Worm (Caenorhabditis elegans) whole organism, L4 larva: ENCODE measurements around the gene fbxb-118.

Experiments used
- arid-1 ChIP-seq: fragments of 200-800 bp; sonication (Bioruptor generic); conservative IDR thresholded peaks from 2 replicates; pipeline ENCODE4 v1.3.6; 2022; ENCODE audit warnings: missing genetic modification reagents, missing genetic modification characterization, missing compliant biosample characterization
- ces-1 ChIP-seq: fragments of 150-350 bp; sonication (generic microtip); optimal IDR thresholded peaks from 4 replicates; lab custom pipeline; 2014; ENCODE audit warnings: missing biosample characterization, missing genetic modification reagents, missing genetic modification characterization
- nhr-11 ChIP-seq: fragments of 150-350 bp; optimal IDR thresholded peaks from 2 replicates; lab custom pipeline; 2014; ENCODE audit warnings: missing biosample characterization, missing genetic modification characterization
- nhr-41 ChIP-seq: fragments of 200-800 bp; sonication (Bioruptor generic); IDR thresholded peaks from 2 replicates; pipeline ENCODE4 v1.3.6; 2022; ENCODE audit warnings: missing genetic modification reagents, missing genetic modification characterization, missing compliant biosample characterization
- unc-39 ChIP-seq: sonication (generic microtip); optimal IDR thresholded peaks from 2 replicates; lab custom pipeline; 2017; ENCODE audit warnings: missing biosample characterization, missing genetic modification characterization

DNA sequence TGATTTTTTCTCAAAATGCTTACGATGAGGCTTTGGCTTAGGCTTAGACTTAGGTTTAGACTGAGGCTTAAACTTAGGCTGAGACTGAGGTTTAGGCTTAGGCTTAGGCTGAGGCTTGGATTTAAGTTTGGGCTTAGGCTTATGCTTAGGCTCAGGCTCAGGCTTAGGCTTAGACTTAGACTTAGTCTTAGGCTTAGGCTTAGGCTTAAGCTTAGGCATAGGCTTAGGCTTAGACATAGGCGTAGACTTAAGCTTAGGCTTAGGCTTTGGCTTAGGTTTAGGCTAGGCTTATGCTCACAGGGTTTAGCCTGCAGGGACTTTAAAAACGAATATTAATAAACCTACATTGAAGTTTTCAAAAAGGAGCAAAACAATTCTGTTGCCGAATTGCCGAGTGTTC lies 18.0 kb upstream of the fbxb-118 start:
- TF ChIP-seq ces-1 (GFP tag; lab: Kevin White, UChicago) (no peak), unc-39 (no peak), nhr-11 (no peak), arid-1 (no peak), nhr-41 (GFP tag; lab: Robert Waterston, UW) (no peak)
